Fruit fly (Drosophila melanogaster) whole organism, embryonic: ENCODE data around the gene CG8420.

Experiments used
- BtbVII ChIP-seq: fragments of 200-800 bp; sonication (Bioruptor generic); optimal IDR thresholded peaks from 3 replicates; lab custom pipeline; 2017; ENCODE audit warnings: missing biosample characterization, mild to moderate bottlenecking, missing genetic modification characterization
- CG10147 ChIP-seq: fragments of 200-800 bp; sonication (Bioruptor generic); optimal IDR thresholded peaks from 2 replicates; lab custom pipeline; 2019; ENCODE audit warnings: missing biosample characterization, mild to moderate bottlenecking, missing genetic modification characterization, moderate library complexity
- CG10209 ChIP-seq: fragments of 200-800 bp; sonication (Bioruptor generic); optimal IDR thresholded peaks from 3 replicates; lab custom pipeline; 2017; ENCODE audit warnings: missing biosample characterization, mild to moderate bottlenecking, missing genetic modification characterization, missing genetic modification reagents
- CG10366 ChIP-seq: fragments of 200-800 bp; sonication (Bioruptor generic); IDR thresholded peaks from 2 replicates; pipeline ENCODE4 v1.3.6; 2022; ENCODE audit warnings: missing biosample characterization, missing genetic modification characterization
- CG14014 ChIP-seq: fragments of 200-800 bp; sonication (Bioruptor generic); IDR thresholded peaks from 2 replicates; pipeline ENCODE4 v1.3.6; 2022; ENCODE audit warnings: missing biosample characterization, missing genetic modification characterization
- CG14441 ChIP-seq: fragments of 200-800 bp; sonication (Bioruptor generic); IDR thresholded peaks from 2 replicates; pipeline ENCODE4 v1.3.6; 2022; ENCODE audit warnings: missing biosample characterization, missing genetic modification characterization
- CG16813 ChIP-seq: fragments of 200-800 bp; sonication (Bioruptor generic); IDR thresholded peaks from 3 replicates; pipeline ENCODE4 v1.3.6; 2022; ENCODE audit warnings: missing biosample characterization, missing genetic modification characterization; ENCODE audit not compliant: partially characterized antibody
- CG17568 ChIP-seq: fragments of 200-800 bp; sonication (Bioruptor generic); optimal IDR thresholded peaks from 2 replicates; lab custom pipeline; 2018; ENCODE audit warnings: missing biosample characterization, mild to moderate bottlenecking, missing genetic modification characterization, moderate library complexity
- CG17829 ChIP-seq: fragments of 200-800 bp; optimal IDR thresholded peaks from 2 replicates; lab custom pipeline; 2019; ENCODE audit warnings: missing biosample characterization, mild to moderate bottlenecking, missing genetic modification characterization, moderate library complexity
- CG1792 ChIP-seq: fragments of 200-800 bp; sonication (Bioruptor generic); optimal IDR thresholded peaks from 2 replicates; lab custom pipeline; 2016; ENCODE audit warnings: missing biosample characterization, missing genetic modification characterization
- CG30403 ChIP-seq: fragments of 200-800 bp; sonication (Bioruptor generic); optimal IDR thresholded peaks from 3 replicates; lab custom pipeline; 2016; ENCODE audit warnings: missing biosample characterization, missing genetic modification characterization
- CG31224 ChIP-seq: fragments of 200-800 bp; sonication (Bioruptor generic); IDR thresholded peaks from 2 replicates; pipeline ENCODE4 v1.3.6; 2022; ENCODE audit warnings: missing biosample characterization, missing genetic modification characterization
- CG32767 ChIP-seq: fragments of 200-800 bp; sonication (Bioruptor generic); IDR thresholded peaks from 2 replicates; pipeline ENCODE4 v1.3.6; 2022; ENCODE audit warnings: missing biosample characterization, missing genetic modification characterization
- CG3281 ChIP-seq: fragments of 200-800 bp; sonication (Bioruptor generic); optimal IDR thresholded peaks from 3 replicates; lab custom pipeline; 2017; ENCODE audit warnings: missing biosample characterization, mild to moderate bottlenecking, missing genetic modification characterization
- CG3407 ChIP-seq: fragments of 200-800 bp; sonication (Bioruptor generic); optimal IDR thresholded peaks from 2 replicates; lab custom pipeline; 2018; ENCODE audit warnings: missing biosample characterization, mild to moderate bottlenecking, missing genetic modification characterization
- CG5953 ChIP-seq: fragments of 200-800 bp; sonication (Bioruptor generic); IDR thresholded peaks from 2 replicates; pipeline ENCODE4 v1.3.6; 2022; ENCODE audit warnings: missing biosample characterization, missing genetic modification characterization
- CG7271 ChIP-seq: fragments of 200-800 bp; sonication (Bioruptor generic); optimal IDR thresholded peaks from 2 replicates; lab custom pipeline; 2018; ENCODE audit warnings: missing biosample characterization, mild to moderate bottlenecking, missing genetic modification characterization, moderate library complexity
- CG9437 ChIP-seq: fragments of 200-800 bp; sonication (Bioruptor generic); optimal IDR thresholded peaks from 2 replicates; lab custom pipeline; 2018; ENCODE audit warnings: missing biosample characterization, mild to moderate bottlenecking, missing genetic modification characterization
- CG9876 ChIP-seq: fragments of 200-800 bp; sonication (Bioruptor generic); optimal IDR thresholded peaks from 2 replicates; lab custom pipeline; 2016; ENCODE audit warnings: missing biosample characterization, missing genetic modification characterization
- CHES-1-like ChIP-seq: fragments of 200-800 bp; sonication (Bioruptor generic); optimal IDR thresholded peaks from 2 replicates; lab custom pipeline; 2016; ENCODE audit warnings: missing biosample characterization, missing genetic modification characterization
- Chrac-16 ChIP-seq: fragments of 200-800 bp; sonication (Bioruptor generic); optimal IDR thresholded peaks from 3 replicates; lab custom pipeline; 2016; ENCODE audit warnings: missing biosample characterization, missing genetic modification characterization
- Dip2 ChIP-seq: fragments of 200-800 bp; sonication (Bioruptor generic); IDR thresholded peaks from 2 replicates; pipeline ENCODE4 v1.3.6; 2022; ENCODE audit warnings: missing biosample characterization, missing genetic modification characterization
- Ets97D ChIP-seq: fragments of 200-800 bp; sonication (Bioruptor generic); optimal IDR thresholded peaks from 3 replicates; lab custom pipeline; 2016; ENCODE audit warnings: missing biosample characterization, missing genetic modification characterization
- HLH3B ChIP-seq: fragments of 200-800 bp; sonication (Bioruptor generic); IDR thresholded peaks from 2 replicates; pipeline ENCODE4 v1.3.6; 2022; ENCODE audit warnings: missing biosample characterization, missing genetic modification characterization
- Hey ChIP-seq: fragments of 200-800 bp; sonication (Bioruptor generic); optimal IDR thresholded peaks from 3 replicates; lab custom pipeline; 2018; ENCODE audit warnings: missing biosample characterization, mild to moderate bottlenecking, missing genetic modification characterization
- Jarid2 ChIP-seq: fragments of 200-800 bp; sonication (Bioruptor generic); optimal IDR thresholded peaks from 3 replicates; lab custom pipeline; 2017; ENCODE audit warnings: mild to moderate bottlenecking, missing biosample characterization, missing genetic modification reagents, missing genetic modification characterization
- Lim3 ChIP-seq: fragments of 200-800 bp; sonication (Bioruptor generic); IDR thresholded peaks from 2 replicates; pipeline ENCODE4 v1.3.6; 2022; ENCODE audit warnings: missing biosample characterization, missing genetic modification characterization
- NfI ChIP-seq: fragments of 200-800 bp; sonication (Bioruptor generic); optimal IDR thresholded peaks from 3 replicates; lab custom pipeline; 2018; ENCODE audit warnings: missing biosample characterization, mild to moderate bottlenecking, missing genetic modification characterization, moderate library complexity
- Six4 ChIP-seq: fragments of 200-800 bp; sonication (Bioruptor generic); optimal IDR thresholded peaks from 2 replicates; lab custom pipeline; 2016; ENCODE audit warnings: missing biosample characterization, missing genetic modification characterization
- Sry-δ ChIP-seq: fragments of 200-800 bp; sonication (Bioruptor generic); optimal IDR thresholded peaks from 2 replicates; lab custom pipeline; 2016; ENCODE audit warnings: missing biosample characterization, missing genetic modification characterization
- Tbp ChIP-seq: fragments of >200 bp; optimal IDR thresholded peaks from 2 replicates; lab custom pipeline; 2018; ENCODE audit warnings: missing biosample characterization, missing genetic modification characterization
- cato ChIP-seq: fragments of 200-800 bp; sonication (Bioruptor generic); optimal IDR thresholded peaks from 2 replicates; lab custom pipeline; 2016; ENCODE audit warnings: missing biosample characterization, missing genetic modification characterization, borderline replicate concordance
- crp ChIP-seq, 2 experiments: fragments of 200-800 bp; sonication (Bioruptor generic); optimal IDR thresholded peaks; 2 replicates in 1 of 2; 3 replicates in 1 of 2; lab custom pipeline; 2017; ENCODE audit warnings: missing biosample characterization in 2 of 2, missing genetic modification characterization in 2 of 2, mild to moderate bottlenecking in 1 of 2, moderate library complexity in 1 of 2
- disco-r ChIP-seq: fragments of 200-800 bp; sonication (Bioruptor generic); optimal IDR thresholded peaks from 2 replicates; lab custom pipeline; 2016; ENCODE audit warnings: missing biosample characterization, missing genetic modification characterization
- ewg ChIP-seq: fragments of 200-800 bp; sonication (Bioruptor generic); optimal IDR thresholded peaks from 3 replicates; lab custom pipeline; 2017; ENCODE audit warnings: mild to moderate bottlenecking, missing biosample characterization, missing genetic modification reagents, missing genetic modification characterization
- gsb ChIP-seq: fragments of 200-800 bp; sonication (Bioruptor generic); IDR thresholded peaks from 2 replicates; pipeline ENCODE4 v1.3.6; 2022; ENCODE audit warnings: missing biosample characterization, missing genetic modification characterization
- lab ChIP-seq: fragments of 200-800 bp; sonication (Bioruptor generic); optimal IDR thresholded peaks from 3 replicates; lab custom pipeline; 2017; ENCODE audit warnings: missing biosample characterization, missing genetic modification characterization, mild to moderate bottlenecking, moderate library complexity, missing genetic modification reagents
- lola ChIP-seq, 3 experiments: fragments of >200 bp in 2 of 3; fragments of 200-800 bp in 1 of 3; sonication (Bioruptor generic) in 1 of 3; optimal IDR thresholded peaks; 2 replicates each; lab custom pipeline; 2017 to 2019; ENCODE audit warnings: missing biosample characterization in 3 of 3, missing genetic modification characterization in 3 of 3, mild to moderate bottlenecking in 1 of 3, moderate library complexity in 1 of 3
- maf-S ChIP-seq: fragments of 200-800 bp; sonication (Bioruptor generic); optimal IDR thresholded peaks from 2 replicates; lab custom pipeline; 2016; ENCODE audit warnings: missing biosample characterization, missing genetic modification characterization
- nau ChIP-seq: fragments of 200-800 bp; sonication (Bioruptor generic); optimal IDR thresholded peaks from 3 replicates; lab custom pipeline; 2017; ENCODE audit warnings: missing biosample characterization, mild to moderate bottlenecking, missing genetic modification characterization, missing genetic modification reagents
- prd ChIP-seq, 3 experiments: fragments of >200 bp in 2 of 3; fragments of 200-800 bp in 1 of 3; sonication (Bioruptor generic) in 1 of 3; optimal IDR thresholded peaks in 2 of 3; IDR thresholded peaks in 1 of 3; 2 replicates in 2 of 3; 3 replicates in 1 of 3; pipeline versions ENCODE4 v1.3.6 to Lab custom; 2017 to 2022; ENCODE audit warnings: missing biosample characterization in 1 of 3, missing genetic modification characterization in 1 of 3
- sens ChIP-seq: fragments of 200-800 bp; sonication (Bioruptor generic); peaks from one replicate; lab custom pipeline; 2016; ENCODE audit warnings: missing biosample characterization, missing genetic modification characterization
- slp2 ChIP-seq: fragments of 200-800 bp; sonication (Bioruptor generic); optimal IDR thresholded peaks from 2 replicates; lab custom pipeline; 2016; ENCODE audit warnings: missing biosample characterization, missing genetic modification characterization
- stwl ChIP-seq: fragments of 200-800 bp; sonication (Bioruptor generic); optimal IDR thresholded peaks from 3 replicates; lab custom pipeline; 2018; ENCODE audit warnings: missing biosample characterization, mild to moderate bottlenecking, missing genetic modification characterization, moderate library complexity
- trem ChIP-seq: fragments of 200-800 bp; optimal IDR thresholded peaks from 3 replicates; lab custom pipeline; 2019; ENCODE audit warnings: missing biosample characterization, mild to moderate bottlenecking, missing genetic modification characterization, moderate library complexity
- tup ChIP-seq: fragments of 200-800 bp; sonication (Bioruptor generic); optimal IDR thresholded peaks from 2 replicates; lab custom pipeline; 2016; ENCODE audit warnings: missing biosample characterization, mild to moderate bottlenecking, missing genetic modification characterization, moderate library complexity
- zen2 ChIP-seq: fragments of 200-800 bp; sonication (Bioruptor generic); IDR thresholded peaks from 3 replicates; pipeline ENCODE4 v1.3.6; 2022; ENCODE audit warnings: missing biosample characterization, missing genetic modification characterization; ENCODE audit not compliant: partially characterized antibody
- zfh2 ChIP-seq: fragments of 200-800 bp; sonication (Bioruptor generic); optimal IDR thresholded peaks from 2 replicates; lab custom pipeline; 2016; ENCODE audit warnings: missing biosample characterization, missing genetic modification characterization

CG8420 gene

DNA sequence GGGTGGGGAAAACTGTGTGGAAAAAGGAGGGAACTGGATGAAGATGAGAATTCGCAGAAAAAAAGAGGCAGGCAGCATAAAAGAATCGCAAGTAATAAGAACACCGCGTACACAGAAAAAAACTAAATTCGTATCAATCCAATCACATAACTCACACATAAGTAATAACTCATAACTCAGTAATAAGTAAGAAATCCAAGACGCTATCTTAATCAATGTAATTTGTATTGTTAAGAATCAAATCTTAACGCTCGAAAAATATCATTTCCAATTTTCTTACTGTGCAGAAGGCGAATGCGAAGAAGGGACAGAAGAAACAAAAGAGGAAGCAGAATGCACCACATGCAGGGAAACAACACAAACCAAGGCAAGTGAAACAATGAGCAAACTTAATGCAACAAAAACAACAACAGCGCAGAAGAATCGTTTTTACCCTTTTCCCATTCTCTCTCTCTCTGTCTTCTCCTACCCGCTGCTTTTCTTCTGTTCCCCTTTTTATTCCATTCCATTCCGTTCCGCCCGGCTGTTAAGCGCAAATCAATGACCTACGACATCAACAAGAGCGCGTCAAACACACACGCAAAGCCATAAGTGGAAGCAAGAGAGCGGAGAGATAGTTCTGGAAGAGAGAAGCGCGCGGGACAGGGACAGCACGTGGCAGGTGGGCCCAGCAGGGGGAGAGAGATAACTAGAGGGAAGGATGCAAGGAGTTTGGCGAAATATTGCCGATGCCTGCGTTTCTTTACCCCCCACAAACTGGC lies 17.2 kb upstream of the CG8420 start (continued):
- TF ChIP-seq zfh2 (GFP tag; lab: Kevin White, UChicago) (peak; percentile 43), maf-S (GFP tag; lab: Kevin White, UChicago) (peak; percentile 67), CG9437 (GFP tag; lab: Kevin White, UChicago) (peak; percentile 65), lola (GFP tag; optimal IDR thresholded peaks at IDR 0.05; lab: Kevin White, UChicago) (peak in 1 of 3 experiments; percentile 90), CG10147 (GFP tag; lab: Kevin White, UChicago) (peak; percentile 30), Chrac-16 (GFP tag; lab: Kevin White, UChicago) (peak; percentile 81), NfI (GFP tag; lab: Kevin White, UChicago) (peak; percentile 55), HLH3B (GFP tag; lab: Robert Waterston, UW) (peak; percentile 66), CG10366 (GFP tag; lab: Robert Waterston, UW) (peak; percentile 68), CG7271 (tag; lab: Kevin White, UChicago) (no peak), Dip2 (GFP tag; lab: Robert Waterston, UW) (no peak), sens (GFP tag; lab: Kevin White, UChicago) (peak; percentile 99), ewg (GFP tag; lab: Kevin White, UChicago) (peak; percentile 56), Lim3 (GFP tag; lab: Robert Waterston, UW) (no peak), CG1792 (peak; percentile 79), slp2 (peak; percentile 75), cato (GFP tag; lab: Kevin White, UChicago) (peak; percentile 49), lab (peak; percentile 78), gsb (GFP tag; lab: Robert Waterston, UW) (no peak), Sry-δ (GFP tag; lab: Kevin White, UChicago) (peak; percentile 48), Jarid2 (peak; percentile 16), CHES-1-like (GFP tag; lab: Kevin White, UChicago) (peak; percentile 78), CG3407 (GFP tag; lab: Kevin White, UChicago) (peak; percentile 66), CG17829 (tag; lab: Kevin White, UChicago) (peak; percentile 81), CG17568 (peak; percentile 41), CG32767 (GFP tag; lab: Robert Waterston, UW) (no peak), CG3281 (GFP tag; lab: Kevin White, UChicago) (peak; percentile 65), tup (no peak), CG30403 (peak; percentile 83), CG5953 (GFP tag; lab: Robert Waterston, UW) (no peak), crp (GFP tag; optimal IDR thresholded peaks at IDR 0.05; lab: Kevin White, UChicago) (peak in 1 of 2 experiments; percentile 30), nau (GFP tag; lab: Kevin White, UChicago) (peak; percentile 29), CG14014 (no peak; the same call in 1 of the 2 replicates), CG10209 (GFP tag; lab: Kevin White, UChicago) (peak; percentile 76), CG14441 (peak; percentile 65), Hey (tag; lab: Kevin White, UChicago) (peak; percentile 6), prd (optimal IDR thresholded peaks at IDR 0.05; lab: Kevin White, UChicago) (no peak), prd (GFP tag; IDR thresholded peaks at IDR 0.05; lab: Robert Waterston, UW) (peak; percentile 87), Ets97D (peak; percentile 6), CG9876 (GFP tag; lab: Kevin White, UChicago) (peak; percentile 77), BtbVII (GFP tag; lab: Kevin White, UChicago) (peak; percentile 23), zen2 (GFP tag; lab: Robert Waterston, UW) (no peak), CG31224 (no peak), trem (tag; lab: Kevin White, UChicago) (peak; percentile 80), Six4 (GFP tag; lab: Kevin White, UChicago) (peak; percentile 90), Tbp (GFP tag; lab: Kevin White, UChicago) (no peak), CG16813 (GFP tag; lab: Robert Waterston, UW) (no peak), disco-r (GFP tag; lab: Kevin White, UChicago) (no peak), stwl (tag; lab: Kevin White, UChicago) (peak; percentile 55)
